Worm (Caenorhabditis elegans): ENCODE data around the gene pxmp-4.

pxmp-4 gene

DNA sequence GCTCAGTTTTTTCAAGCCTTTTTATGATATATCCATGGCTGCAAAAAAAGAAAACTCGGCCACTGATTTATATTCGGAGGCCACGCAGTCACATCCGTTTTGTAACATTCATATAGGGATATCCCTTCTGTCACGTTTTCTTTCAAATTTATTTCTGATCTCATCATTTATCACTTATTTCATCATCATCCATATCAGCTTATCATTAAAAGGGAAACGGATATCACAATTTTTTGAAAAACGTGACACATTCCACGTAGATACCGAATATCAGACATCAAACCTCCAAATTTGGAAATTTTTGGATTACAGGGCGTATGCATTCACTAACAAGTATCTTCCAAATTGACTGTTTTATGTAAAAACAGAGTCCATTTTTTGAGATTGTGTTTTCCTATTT, 34.2 kb downstream of the pxmp-4 start:
- TF ChIP-seq med-1 (GFP tag; optimal IDR thresholded peaks at IDR 0.05; ENCODE audit: insufficient read depth) (no peak), cog-1 (tag; optimal IDR thresholded peaks at IDR 0.05) (no peak), ztf-29 (GFP tag; IDR thresholded peaks at IDR 0.05) (no peak), flt-1 (GFP tag; IDR thresholded peaks at IDR 0.05) (no peak), ref-1 (GFP tag; conservative IDR thresholded peaks at IDR 0.05) (no peak), T22C8.4 (GFP tag; IDR thresholded peaks at IDR 0.05) (no peak), klf-2 (GFP tag; conservative IDR thresholded peaks at IDR 0.05) (no peak), tab-1 (GFP tag; IDR thresholded peaks at IDR 0.05) (no peak), ztf-23 (GFP tag; IDR thresholded peaks at IDR 0.05) (no peak)

DNA sequence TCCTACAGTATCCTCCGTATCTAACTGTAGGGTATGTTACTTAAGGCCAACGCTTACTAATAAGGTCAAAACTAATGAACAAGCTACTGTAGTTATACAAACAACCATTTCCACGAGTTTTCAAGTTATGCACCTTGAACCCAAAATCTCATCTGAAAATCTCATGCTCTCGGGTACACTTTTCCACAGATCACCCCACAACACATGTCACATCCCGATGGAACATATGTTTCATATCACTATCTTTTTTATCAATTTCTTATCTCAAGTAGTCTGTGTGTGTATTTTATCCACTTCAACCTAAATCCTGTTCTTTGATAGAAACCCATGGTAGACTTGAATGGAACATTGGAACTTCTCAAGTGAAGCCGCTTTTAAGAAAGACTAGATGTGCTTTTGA, 36.7 kb downstream of the pxmp-4 start:
- TF ChIP-seq flt-1 (GFP tag; IDR thresholded peaks at IDR 0.05) (no peak), klf-2 (GFP tag; conservative IDR thresholded peaks at IDR 0.05) (no peak), ztf-23 (GFP tag; IDR thresholded peaks at IDR 0.05) (no peak), ztf-29 (GFP tag; IDR thresholded peaks at IDR 0.05) (no peak), cog-1 (tag; optimal IDR thresholded peaks at IDR 0.05) (no peak), ref-1 (GFP tag; conservative IDR thresholded peaks at IDR 0.05) (no peak), med-1 (GFP tag; optimal IDR thresholded peaks at IDR 0.05; ENCODE audit: insufficient read depth) (no peak), T22C8.4 (GFP tag; IDR thresholded peaks at IDR 0.05) (no peak), tab-1 (GFP tag; IDR thresholded peaks at IDR 0.05) (no peak)

DNA sequence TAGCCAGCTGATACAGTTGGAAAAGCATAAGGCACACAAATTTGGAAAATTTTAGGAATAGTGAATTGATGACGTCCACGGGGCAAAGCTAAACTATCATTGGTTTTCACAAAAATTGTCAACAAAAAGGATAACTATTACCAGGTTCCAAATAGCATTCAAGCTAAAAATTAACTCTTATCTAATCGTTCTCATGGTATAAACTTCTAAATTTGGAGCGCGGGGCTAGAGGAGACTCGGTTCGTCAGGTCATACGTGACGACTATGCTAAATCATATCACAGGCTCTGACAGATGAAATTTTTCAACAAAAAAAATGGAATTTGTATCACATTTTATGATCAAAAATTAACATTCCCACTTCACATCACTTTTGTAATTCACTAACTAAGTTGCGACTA, 37.8 kb downstream of the pxmp-4 start:
- no peak for TF ChIP-seq cog-1 (tag; optimal IDR thresholded peaks at IDR 0.05)
- TF ChIP-seq tab-1 (GFP tag; IDR thresholded peaks at IDR 0.05): no peak
- TF ChIP-seq flt-1 (GFP tag; IDR thresholded peaks at IDR 0.05): no peak
- no peak for TF ChIP-seq ztf-29 (GFP tag; IDR thresholded peaks at IDR 0.05)
- TF ChIP-seq klf-2 (GFP tag; conservative IDR thresholded peaks at IDR 0.05): no peak

DNA sequence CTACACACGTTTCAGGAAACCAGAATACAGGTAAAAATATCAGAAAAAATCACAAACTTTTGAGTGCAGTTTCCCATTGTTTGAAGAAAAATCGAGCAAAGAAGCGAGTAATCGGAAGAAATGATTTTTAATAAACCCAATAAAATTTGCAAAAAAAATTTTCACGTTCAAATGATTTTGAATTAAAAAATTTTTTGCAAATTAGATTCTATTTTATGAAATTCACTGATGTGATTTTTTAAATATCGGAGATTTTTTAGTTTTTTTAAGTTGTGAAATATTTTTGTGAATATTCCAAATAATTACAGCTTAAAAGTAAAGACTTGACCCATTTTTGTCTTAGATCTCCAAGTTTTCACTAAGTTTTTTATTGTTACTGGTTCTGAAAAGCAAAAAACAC, 38.8 kb downstream of the pxmp-4 start, which contains the start of gene pnp-1:
Gene pnp-1 (minus strand): TSS at position 101 of the 400 bp plus-strand sequence.
- TF ChIP-seq ref-1 (GFP tag; conservative IDR thresholded peaks at IDR 0.05) (no peak), tab-1 (GFP tag; IDR thresholded peaks at IDR 0.05) (no peak), ztf-23 (GFP tag; IDR thresholded peaks at IDR 0.05) (no peak), ztf-29 (GFP tag; IDR thresholded peaks at IDR 0.05) (no peak), T22C8.4 (GFP tag; IDR thresholded peaks at IDR 0.05) (no peak), cog-1 (tag; optimal IDR thresholded peaks at IDR 0.05) (no peak), klf-2 (GFP tag; conservative IDR thresholded peaks at IDR 0.05) (no peak), flt-1 (GFP tag; IDR thresholded peaks at IDR 0.05) (no peak), med-1 (GFP tag; optimal IDR thresholded peaks at IDR 0.05; ENCODE audit: insufficient read depth) (no peak)

DNA sequence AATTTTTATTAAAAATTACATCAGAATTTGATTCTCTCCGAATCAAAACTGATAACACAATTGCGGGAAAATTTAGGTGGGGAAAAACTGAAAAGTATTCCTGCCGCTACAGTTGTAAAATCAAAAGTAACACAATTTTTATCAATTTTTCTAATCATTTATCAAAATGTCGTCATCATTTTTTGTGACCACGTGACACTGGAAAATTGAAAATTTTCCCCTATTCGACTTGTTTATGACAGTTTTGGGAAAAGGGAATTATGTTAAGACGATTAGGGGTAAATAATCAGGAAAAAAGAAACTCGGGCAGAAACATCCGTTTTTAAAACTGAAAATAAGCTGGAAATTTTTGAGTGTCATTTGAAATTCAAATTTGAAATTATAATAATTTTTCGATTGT, 40.1 kb downstream of the pxmp-4 start:
- TF ChIP-seq T22C8.4 (GFP tag; IDR thresholded peaks at IDR 0.05) (no peak), klf-2 (GFP tag; conservative IDR thresholded peaks at IDR 0.05) (no peak), cog-1 (tag; optimal IDR thresholded peaks at IDR 0.05) (no peak), med-1 (GFP tag; optimal IDR thresholded peaks at IDR 0.05; ENCODE audit: insufficient read depth) (no peak), flt-1 (GFP tag; IDR thresholded peaks at IDR 0.05) (no peak), ref-1 (GFP tag; conservative IDR thresholded peaks at IDR 0.05) (no peak), tab-1 (GFP tag; IDR thresholded peaks at IDR 0.05) (no peak), ztf-23 (GFP tag; IDR thresholded peaks at IDR 0.05) (no peak), ztf-29 (GFP tag; IDR thresholded peaks at IDR 0.05) (no peak)

DNA sequence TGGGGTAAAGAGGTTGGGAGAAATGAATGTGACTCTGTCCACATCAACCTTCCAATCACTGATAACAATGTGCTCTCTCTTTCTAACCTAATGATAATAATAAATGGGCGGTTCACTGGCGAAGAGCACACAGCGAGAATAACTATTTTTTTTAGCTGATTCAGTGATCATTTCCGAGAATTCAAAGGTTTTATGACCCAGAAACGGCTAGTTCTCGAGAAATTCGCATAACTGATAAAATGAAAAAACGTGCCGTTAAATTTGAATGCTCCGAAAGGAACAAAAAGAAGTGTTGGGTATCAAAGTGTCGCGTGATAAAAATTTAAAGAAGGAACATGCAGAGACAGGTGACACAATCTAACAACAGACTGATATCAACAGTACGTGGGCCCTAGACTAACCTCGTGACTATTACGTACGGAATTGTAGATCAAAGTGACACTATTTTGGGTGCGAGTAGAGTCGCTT, 41.2 kb downstream of the pxmp-4 start:
- TF ChIP-seq ref-1 (GFP tag; conservative IDR thresholded peaks at IDR 0.05) (no peak), med-1 (GFP tag; optimal IDR thresholded peaks at IDR 0.05; ENCODE audit: insufficient read depth) (no peak), cog-1 (tag; optimal IDR thresholded peaks at IDR 0.05) (no peak), klf-2 (GFP tag; conservative IDR thresholded peaks at IDR 0.05) (no peak), ztf-29 (GFP tag; IDR thresholded peaks at IDR 0.05) (no peak), T22C8.4 (GFP tag; IDR thresholded peaks at IDR 0.05) (no peak), tab-1 (GFP tag; IDR thresholded peaks at IDR 0.05) (no peak), flt-1 (GFP tag; IDR thresholded peaks at IDR 0.05) (no peak), ztf-23 (GFP tag; IDR thresholded peaks at IDR 0.05) (no peak)

DNA sequence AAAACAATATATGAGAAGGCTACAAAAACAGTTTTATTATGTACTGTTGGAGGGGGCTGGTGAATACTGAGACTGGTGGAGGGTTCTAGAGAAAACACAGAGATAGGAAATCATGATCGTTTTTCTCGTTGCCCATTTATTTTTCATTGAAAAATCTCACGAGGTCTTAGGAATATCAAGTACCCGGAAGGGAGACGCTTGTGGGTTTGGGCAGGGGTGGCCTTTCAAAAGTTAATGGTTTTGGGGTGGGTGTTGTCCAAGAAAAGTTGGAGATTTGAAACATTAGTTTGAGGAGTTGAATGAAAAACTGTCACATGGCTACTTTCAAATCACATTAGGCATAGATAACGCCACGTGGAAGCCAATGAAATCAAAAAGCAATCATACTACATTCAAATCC, 42.2 kb downstream of the pxmp-4 start:
- TF ChIP-seq ztf-29 (GFP tag; IDR thresholded peaks at IDR 0.05) (no peak), flt-1 (GFP tag; IDR thresholded peaks at IDR 0.05) (no peak), tab-1 (GFP tag; IDR thresholded peaks at IDR 0.05) (no peak)

DNA sequence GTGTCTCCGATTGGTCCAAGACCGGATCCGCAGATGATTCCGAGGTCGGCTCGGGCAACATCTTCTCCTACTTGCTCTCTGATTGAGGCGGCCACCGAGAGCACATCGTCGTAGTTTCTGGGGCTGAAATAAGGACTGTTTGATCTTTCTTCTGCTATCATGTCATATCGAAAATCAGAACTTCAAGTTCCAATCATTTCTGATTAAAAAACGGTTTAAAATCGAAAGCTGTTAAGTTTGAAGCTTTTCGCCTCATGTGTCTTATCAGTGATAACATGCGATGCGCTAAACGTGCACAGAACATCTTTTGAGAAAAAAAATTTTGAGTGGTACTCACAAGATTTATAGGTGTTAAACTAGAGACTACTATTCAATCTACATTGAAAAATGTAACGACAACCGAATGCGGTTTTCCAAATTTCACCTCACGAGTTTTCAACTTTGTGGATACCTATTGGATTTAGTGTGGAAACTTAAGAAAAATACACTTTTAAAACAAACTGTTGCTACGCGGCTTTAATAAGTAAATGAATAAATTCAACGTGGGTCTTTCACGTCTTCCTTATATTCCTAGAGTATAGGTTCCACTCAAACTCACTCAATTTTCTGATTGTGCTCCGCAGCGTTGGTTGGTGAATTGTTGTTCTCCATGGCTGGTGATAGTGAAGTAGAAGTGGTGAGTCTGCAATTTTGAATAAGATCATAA, 42.8 kb downstream of the pxmp-4 start:
- no peak for TF ChIP-seq T22C8.4 (GFP tag; IDR thresholded peaks at IDR 0.05)
- TF ChIP-seq ztf-23 (GFP tag; IDR thresholded peaks at IDR 0.05): no peak

DNA sequence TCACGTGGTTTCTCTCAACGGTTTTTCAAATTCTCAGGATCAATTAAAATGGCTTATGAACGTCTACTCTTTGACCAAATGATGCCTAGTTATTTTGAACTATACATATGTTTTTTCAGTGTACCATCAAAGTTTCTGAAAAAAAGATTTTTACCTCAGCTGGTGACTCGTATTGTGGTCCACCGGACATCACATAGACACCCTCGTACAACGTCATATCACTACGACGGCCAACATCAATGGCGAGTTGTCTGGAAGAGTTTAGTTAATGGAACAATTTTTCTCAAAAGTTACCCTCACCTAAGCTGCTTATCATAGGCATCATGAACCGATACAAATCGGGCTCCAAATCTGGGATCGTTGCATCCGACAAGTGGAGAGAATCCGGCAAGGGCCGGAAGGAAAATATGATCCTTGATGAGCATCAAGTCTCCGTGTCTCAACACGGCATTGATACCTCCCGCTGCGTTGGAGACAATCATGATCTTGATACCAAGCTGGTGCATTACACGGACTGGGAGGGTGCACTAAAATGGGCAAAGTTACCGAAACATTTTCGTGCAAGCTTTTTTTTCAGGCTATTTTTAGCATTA, 43.7 kb downstream of the pxmp-4 start:
- TF ChIP-seq klf-2 (GFP tag; conservative IDR thresholded peaks at IDR 0.05): no peak
- TF ChIP-seq ztf-23 (GFP tag; IDR thresholded peaks at IDR 0.05): no peak
- no peak for TF ChIP-seq tab-1 (GFP tag; IDR thresholded peaks at IDR 0.05)
- TF ChIP-seq med-1 (GFP tag; optimal IDR thresholded peaks at IDR 0.05; ENCODE audit: insufficient read depth): no peak

DNA sequence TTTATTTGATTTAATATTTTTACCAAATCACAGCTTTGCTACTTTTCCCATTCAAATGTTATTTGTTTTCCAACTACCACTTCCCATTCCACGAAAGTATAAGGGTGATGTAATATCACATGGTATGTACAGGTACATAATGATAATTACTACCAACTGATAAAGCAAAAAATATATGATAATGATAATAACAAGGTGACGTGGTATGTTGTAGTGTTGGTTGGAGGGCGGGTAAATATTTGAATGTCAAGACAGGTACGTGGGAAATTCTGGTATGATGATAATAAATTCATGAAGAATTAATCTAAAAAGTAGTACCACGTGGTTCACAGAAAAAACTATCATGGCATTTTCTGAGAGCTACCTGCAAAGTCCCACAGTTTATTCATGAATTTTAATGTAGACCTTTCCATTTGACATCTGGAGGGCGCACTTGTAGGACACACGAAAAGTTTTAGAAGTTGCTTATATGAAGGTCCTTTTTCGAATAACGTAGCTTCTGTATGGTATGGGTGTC, 45.1 kb downstream of the pxmp-4 start:
- no peak for TF ChIP-seq cog-1 (tag; optimal IDR thresholded peaks at IDR 0.05)
- no peak for TF ChIP-seq ztf-23 (GFP tag; IDR thresholded peaks at IDR 0.05)
- TF ChIP-seq tab-1 (GFP tag; IDR thresholded peaks at IDR 0.05): no peak
- TF ChIP-seq klf-2 (GFP tag; conservative IDR thresholded peaks at IDR 0.05): no peak
- TF ChIP-seq flt-1 (GFP tag; IDR thresholded peaks at IDR 0.05): no peak

All from whole organism, midembryonic.